Fruit fly (Drosophila melanogaster): ENCODE data around the gene CG43675.

The CG43675 gene

dm6 chr3R:9380970-9381369 lies 25.7 kb downstream of the CG43675 start:
- no peak for TF ChIP-seq cic (GFP tag; optimal IDR thresholded peaks at IDR 0.05)
- no peak for TF ChIP-seq Mnt (GFP tag; optimal IDR thresholded peaks at IDR 0.05)
- no peak for TF ChIP-seq CG1620 (GFP tag; optimal IDR thresholded peaks at IDR 0.05)
- TF ChIP-seq ovo (GFP tag; optimal IDR thresholded peaks at IDR 0.05) = no peak
- no peak for TF ChIP-seq CG7101 (tag; optimal IDR thresholded peaks at IDR 0.05)
- TF ChIP-seq CG12768 (GFP tag; optimal IDR thresholded peaks at IDR 0.05) = no peak
- no peak for TF ChIP-seq toe (GFP tag; optimal IDR thresholded peaks at IDR 0.05)
- no peak for TF ChIP-seq bab1 (GFP tag; optimal IDR thresholded peaks at IDR 0.05)
- TF ChIP-seq cnc (optimal IDR thresholded peaks at IDR 0.05) = no peak
- no peak for TF ChIP-seq CG5204 (GFP tag; optimal IDR thresholded peaks at IDR 0.05)
- TF ChIP-seq Crg-1 (GFP tag; optimal IDR thresholded peaks at IDR 0.05) = no peak
- TF ChIP-seq tj (GFP tag; optimal IDR thresholded peaks at IDR 0.05) = no peak
- no peak for TF ChIP-seq kay (GFP tag; ENCODE audit: borderline replicate concordance)
- no peak for TF ChIP-seq Hr96 (GFP tag; optimal IDR thresholded peaks at IDR 0.05)
- TF ChIP-seq Clk (GFP tag; optimal IDR thresholded peaks at IDR 0.05) = no peak
- TF ChIP-seq CG7045 (GFP tag; optimal IDR thresholded peaks at IDR 0.05) = no peak

dm6 chr3R:9385987-9386386 lies 30.7 kb downstream of the CG43675 start:
- no peak for TF ChIP-seq Crg-1 (GFP tag; optimal IDR thresholded peaks at IDR 0.05)
- no peak for TF ChIP-seq tj (GFP tag; optimal IDR thresholded peaks at IDR 0.05)
- no peak for TF ChIP-seq pad (GFP tag; optimal IDR thresholded peaks at IDR 0.05)
- no peak for TF ChIP-seq ovo (GFP tag; optimal IDR thresholded peaks at IDR 0.05)
- TF ChIP-seq CG12768 (GFP tag; optimal IDR thresholded peaks at IDR 0.05) = no peak
- TF ChIP-seq cic (GFP tag; optimal IDR thresholded peaks at IDR 0.05) = no peak
- no peak for TF ChIP-seq kay (GFP tag; ENCODE audit: borderline replicate concordance)
- no peak for TF ChIP-seq cnc (optimal IDR thresholded peaks at IDR 0.05)
- TF ChIP-seq CG7101 (tag; optimal IDR thresholded peaks at IDR 0.05) = no peak
- TF ChIP-seq CG1620 (GFP tag; optimal IDR thresholded peaks at IDR 0.05) = no peak
- no peak for TF ChIP-seq CG7045 (GFP tag; optimal IDR thresholded peaks at IDR 0.05)
- TF ChIP-seq CG33017 (tag; optimal IDR thresholded peaks at IDR 0.05) = no peak

dm6 chr3R:9387634-9388033 lies 32.3 kb downstream of the CG43675 start:
- TF ChIP-seq Hr96 (GFP tag; optimal IDR thresholded peaks at IDR 0.05) (no peak), CG1620 (GFP tag; optimal IDR thresholded peaks at IDR 0.05) (no peak), kay (GFP tag; ENCODE audit: borderline replicate concordance) (no peak), toe (GFP tag; optimal IDR thresholded peaks at IDR 0.05) (no peak), CG33017 (tag; optimal IDR thresholded peaks at IDR 0.05) (no peak), cnc (optimal IDR thresholded peaks at IDR 0.05) (no peak), tj (GFP tag; optimal IDR thresholded peaks at IDR 0.05) (no peak), cic (GFP tag; optimal IDR thresholded peaks at IDR 0.05) (peak; percentile 79), Mnt (GFP tag; optimal IDR thresholded peaks at IDR 0.05) (peak; percentile 46)

- TF ChIP-seq Mnt (GFP tag; optimal IDR thresholded peaks at IDR 0.05) (no peak), CG33017 (tag; optimal IDR thresholded peaks at IDR 0.05) (no peak), kay (GFP tag; ENCODE audit: borderline replicate concordance) (peak; percentile 50)
Measured at dm6 chr3R:9388321-9388720, 33.0 kb downstream of the CG43675 start.

- TF ChIP-seq cnc (optimal IDR thresholded peaks at IDR 0.05) = no peak
- no peak for TF ChIP-seq CG7101 (tag; optimal IDR thresholded peaks at IDR 0.05)
- no peak for TF ChIP-seq ovo (GFP tag; optimal IDR thresholded peaks at IDR 0.05)
- TF ChIP-seq CG11617 (GFP tag; optimal IDR thresholded peaks at IDR 0.05) = no peak
- TF ChIP-seq CG14711 (tag; optimal IDR thresholded peaks at IDR 0.05) = no peak
- no peak for TF ChIP-seq kay (GFP tag; ENCODE audit: borderline replicate concordance)
- no peak for TF ChIP-seq cic (GFP tag; optimal IDR thresholded peaks at IDR 0.05)
- peak; percentile 59 for TF ChIP-seq tj (GFP tag; optimal IDR thresholded peaks at IDR 0.05)
Measured at dm6 chr3R:9388972-9389371, 33.7 kb downstream of the CG43675 start.

dm6 chr3R:9390201-9390600 lies 34.9 kb downstream of the CG43675 start:
- no peak for TF ChIP-seq CG1620 (GFP tag; optimal IDR thresholded peaks at IDR 0.05)
- no peak for TF ChIP-seq CG11617 (GFP tag; optimal IDR thresholded peaks at IDR 0.05)
- TF ChIP-seq ovo (GFP tag; optimal IDR thresholded peaks at IDR 0.05) = no peak
- TF ChIP-seq Crg-1 (GFP tag; optimal IDR thresholded peaks at IDR 0.05) = no peak
- no peak for TF ChIP-seq CG7101 (tag; optimal IDR thresholded peaks at IDR 0.05)

dm6 chr3R:9392421-9392820 lies 37.1 kb downstream of the CG43675 start:
- TF ChIP-seq CG14711 (tag; optimal IDR thresholded peaks at IDR 0.05) (no peak), cic (GFP tag; optimal IDR thresholded peaks at IDR 0.05) (no peak), kay (GFP tag; ENCODE audit: borderline replicate concordance) (no peak), CG33017 (tag; optimal IDR thresholded peaks at IDR 0.05) (no peak), CG5204 (GFP tag; optimal IDR thresholded peaks at IDR 0.05) (no peak), Mnt (GFP tag; optimal IDR thresholded peaks at IDR 0.05) (no peak), Clk (GFP tag; optimal IDR thresholded peaks at IDR 0.05) (no peak), toe (GFP tag; optimal IDR thresholded peaks at IDR 0.05) (no peak), Hr96 (GFP tag; optimal IDR thresholded peaks at IDR 0.05) (no peak), Crg-1 (GFP tag; optimal IDR thresholded peaks at IDR 0.05) (no peak), cnc (optimal IDR thresholded peaks at IDR 0.05) (no peak), CG7045 (GFP tag; optimal IDR thresholded peaks at IDR 0.05) (no peak), CG11617 (GFP tag; optimal IDR thresholded peaks at IDR 0.05) (no peak), ovo (GFP tag; optimal IDR thresholded peaks at IDR 0.05) (no peak)

All from whole organism, adult.